Worm (Caenorhabditis elegans) whole organism, L2 larva: ENCODE data around the gene glt-5.
A peak's percentile ranks its signal among the peaks of the same experiment; 100 is the strongest.

Experiments
- C34F6.9 ChIP-seq: fragments of 150-350 bp; optimal IDR thresholded peaks from 2 replicates; lab custom pipeline; 2014; ENCODE audit warnings: missing biosample characterization, missing genetic modification characterization
- F13H6.1 ChIP-seq: sonication (generic microtip); optimal IDR thresholded peaks from 2 replicates; lab custom pipeline; 2016; ENCODE audit warnings: missing genetic modification characterization, missing compliant biosample characterization
- R02D3.7 ChIP-seq: fragments of 150-350 bp; optimal IDR thresholded peaks from 2 replicates; lab custom pipeline; 2014; ENCODE audit warnings: missing biosample characterization, missing genetic modification characterization
- alr-1 ChIP-seq: fragments of 150-350 bp; optimal IDR thresholded peaks from 2 replicates; lab custom pipeline; 2014; ENCODE audit warnings: missing biosample characterization, missing genetic modification characterization
- ama-1 ChIP-seq: fragments of 150-350 bp; optimal IDR thresholded peaks from 2 replicates; lab custom pipeline; 2018; ENCODE audit warnings: inconsistent platforms
- blmp-1 ChIP-seq: sonication (generic microtip); optimal IDR thresholded peaks from 2 replicates; lab custom pipeline; 2017; ENCODE audit warnings: missing genetic modification characterization, mild to moderate bottlenecking, missing compliant biosample characterization, antibody characterized with exemption, moderate library complexity; ENCODE audit not compliant: insufficient read depth
- ceh-82 ChIP-seq: fragments of 150-350 bp; optimal IDR thresholded peaks from 2 replicates; lab custom pipeline; 2014; ENCODE audit warnings: missing biosample characterization, missing genetic modification characterization
- crh-2 ChIP-seq: sonication (generic microtip); optimal IDR thresholded peaks from 2 replicates; lab custom pipeline; 2017; ENCODE audit warnings: missing biosample characterization, missing genetic modification characterization
- dmd-4 ChIP-seq: sonication (generic microtip); optimal IDR thresholded peaks from 2 replicates; lab custom pipeline; 2017; ENCODE audit warnings: missing biosample characterization, missing genetic modification characterization
- elt-1 ChIP-seq: fragments of 150-350 bp; optimal IDR thresholded peaks from 2 replicates; lab custom pipeline; 2014; ENCODE audit warnings: missing biosample characterization, missing genetic modification characterization
- elt-3 ChIP-seq: sonication (generic microtip); optimal IDR thresholded peaks from 2 replicates; lab custom pipeline; 2017; ENCODE audit warnings: missing biosample characterization, missing genetic modification characterization
- fos-1 ChIP-seq: fragments of 150-350 bp; optimal IDR thresholded peaks from 2 replicates; lab custom pipeline; 2014; ENCODE audit warnings: missing biosample characterization, missing genetic modification characterization
- gmeb-1 ChIP-seq: fragments of 150-350 bp; optimal IDR thresholded peaks from 2 replicates; lab custom pipeline; 2014; ENCODE audit warnings: missing biosample characterization, missing genetic modification characterization
- lin-13 ChIP-seq: fragments of 150-350 bp; optimal IDR thresholded peaks from 2 replicates; lab custom pipeline; 2014; ENCODE audit warnings: missing biosample characterization, missing genetic modification reagents, missing genetic modification characterization
- mab-5 ChIP-seq: fragments of 150-350 bp; optimal IDR thresholded peaks from 2 replicates; lab custom pipeline; 2014; ENCODE audit warnings: missing biosample characterization, missing genetic modification characterization
- mbf-1 ChIP-seq: sonication (generic microtip); optimal IDR thresholded peaks from 2 replicates; lab custom pipeline; 2017; ENCODE audit warnings: missing biosample characterization, missing genetic modification characterization
- mdl-1 ChIP-seq, 2 experiments: fragments of 150-350 bp in 1 of 2; sonication (generic microtip) in 1 of 2; optimal IDR thresholded peaks; 2 replicates each; lab custom pipeline; 2017; ENCODE audit warnings: missing biosample characterization in 2 of 2, missing genetic modification characterization in 2 of 2
- nhr-10 ChIP-seq: sonication (generic microtip); optimal IDR thresholded peaks from 2 replicates; lab custom pipeline; 2017; ENCODE audit warnings: missing biosample characterization, missing genetic modification characterization
- nhr-11 ChIP-seq: fragments of 150-350 bp; optimal IDR thresholded peaks from 2 replicates; lab custom pipeline; 2014; ENCODE audit warnings: missing biosample characterization, missing genetic modification characterization
- nhr-129 ChIP-seq: fragments of 150-350 bp; optimal IDR thresholded peaks from 2 replicates; lab custom pipeline; 2014; ENCODE audit warnings: missing biosample characterization, missing genetic modification characterization
- nhr-23 ChIP-seq: fragments of 150-350 bp; optimal IDR thresholded peaks from 2 replicates; lab custom pipeline; 2014; ENCODE audit warnings: missing biosample characterization, missing genetic modification reagents, missing genetic modification characterization
- nhr-237 ChIP-seq: fragments of 150-350 bp; optimal IDR thresholded peaks from 2 replicates; lab custom pipeline; 2014; ENCODE audit warnings: missing biosample characterization, missing genetic modification characterization
- nhr-6 ChIP-seq: fragments of 150-350 bp; optimal IDR thresholded peaks from 2 replicates; lab custom pipeline; 2014; ENCODE audit warnings: missing biosample characterization, missing genetic modification characterization
- peb-1 ChIP-seq: fragments of 150-350 bp; optimal IDR thresholded peaks from 2 replicates; lab custom pipeline; 2014; ENCODE audit warnings: missing biosample characterization, missing genetic modification characterization
- sem-4 ChIP-seq: fragments of 150-350 bp; optimal IDR thresholded peaks from 2 replicates; lab custom pipeline; 2014; ENCODE audit warnings: missing biosample characterization, missing genetic modification reagents, missing genetic modification characterization
- skn-1 ChIP-seq: sonication (generic microtip); optimal IDR thresholded peaks from 2 replicates; lab custom pipeline; 2017; ENCODE audit warnings: missing biosample characterization, missing genetic modification characterization
- sma-3 ChIP-seq: sonication (generic microtip); optimal IDR thresholded peaks from 2 replicates; lab custom pipeline; 2016; ENCODE audit warnings: missing genetic modification reagents, missing genetic modification characterization, missing compliant biosample characterization
- snpc-4 ChIP-seq: fragments of 150-350 bp; optimal IDR thresholded peaks from 2 replicates; lab custom pipeline; 2014; ENCODE audit warnings: missing biosample characterization, missing genetic modification characterization
- unc-39 ChIP-seq: fragments of 150-350 bp; optimal IDR thresholded peaks from 2 replicates; lab custom pipeline; 2014; ENCODE audit warnings: missing biosample characterization, missing genetic modification characterization
- unc-55 ChIP-seq: fragments of 150-350 bp; sonication (generic microtip); optimal IDR thresholded peaks from 3 replicates; lab custom pipeline; 2014; ENCODE audit warnings: missing biosample characterization, missing genetic modification reagents, missing genetic modification characterization
- unc-62 ChIP-seq: fragments of 150-350 bp; optimal IDR thresholded peaks from 2 replicates; lab custom pipeline; 2014; ENCODE audit warnings: missing biosample characterization, missing genetic modification reagents, missing genetic modification characterization
- zag-1 ChIP-seq: fragments of 150-350 bp; optimal IDR thresholded peaks from 2 replicates; lab custom pipeline; 2014; ENCODE audit warnings: missing biosample characterization, missing genetic modification characterization
- ztf-11 ChIP-seq: sonication (generic microtip); optimal IDR thresholded peaks from 2 replicates; lab custom pipeline; 2017; ENCODE audit warnings: missing biosample characterization, missing genetic modification characterization
- ztf-4 ChIP-seq: fragments of 150-350 bp; optimal IDR thresholded peaks from 2 replicates; lab custom pipeline; 2014; ENCODE audit warnings: missing biosample characterization, missing genetic modification characterization

glt-5 gene

DNA sequence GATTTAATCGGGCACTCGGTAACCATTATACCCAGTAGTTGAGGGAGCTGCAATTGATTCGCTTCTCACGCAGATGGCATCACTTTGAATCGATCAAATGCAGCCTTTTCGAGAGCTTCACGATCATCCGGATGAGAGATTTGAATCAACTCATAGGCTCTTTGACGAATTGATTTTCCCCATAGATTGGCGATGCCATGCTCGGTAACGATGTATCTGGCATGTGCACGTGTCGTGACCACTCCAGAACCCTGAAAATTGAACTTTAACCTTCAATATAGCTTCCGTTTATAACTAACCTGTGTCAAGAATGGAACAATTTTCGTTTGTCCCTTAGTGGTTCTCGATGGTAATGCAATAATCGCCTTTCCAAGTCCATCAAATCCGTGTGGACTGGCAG lies 24.5 kb downstream of the glt-5 start:
- TF ChIP-seq nhr-6 (tag; lab: Kevin White, UChicago) (no peak), nhr-237 (tag; lab: Kevin White, UChicago) (no peak), R02D3.7 (tag; lab: Kevin White, UChicago) (no peak), zag-1 (tag; lab: Kevin White, UChicago) (no peak)
- TF ChIP-seq, all 48 proteins: peak for 0

DNA sequence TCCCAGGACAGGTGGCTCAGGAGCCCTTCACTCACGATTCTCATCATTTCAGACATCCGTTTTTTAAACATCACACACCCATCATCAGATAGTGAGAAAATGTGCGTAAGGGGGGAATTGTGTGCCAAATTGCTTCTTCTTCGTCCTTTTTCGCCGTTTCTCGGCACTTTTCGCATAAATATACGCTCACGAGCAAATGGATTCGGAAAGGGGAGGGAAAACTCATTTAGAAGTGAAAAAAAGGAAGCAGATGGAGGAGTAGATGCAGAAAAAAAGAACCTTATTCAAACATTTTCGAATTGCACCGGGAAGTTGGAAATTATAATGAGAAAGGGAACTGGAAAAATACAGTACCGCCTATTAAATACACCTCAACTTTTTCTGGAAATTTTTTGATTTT lies 26.6 kb downstream of the glt-5 start:
- TF ChIP-seq ama-1 (no peak), elt-1 (tag; lab: Kevin White, UChicago) (no peak), unc-62 (GFP tag; lab: Kevin White, UChicago) (no peak), lin-13 (no peak), nhr-10 (tag; lab: Kevin White, UChicago) (no peak), crh-2 (tag; lab: Kevin White, UChicago) (no peak), blmp-1 (no peak), alr-1 (tag; lab: Kevin White, UChicago) (no peak), skn-1 (tag; lab: Kevin White, UChicago) (no peak), sma-3 (GFP tag; lab: Kevin White, UChicago) (no peak), peb-1 (tag; lab: Kevin White, UChicago) (no peak), F13H6.1 (no peak), mab-5 (tag; lab: Kevin White, UChicago) (no peak)

DNA sequence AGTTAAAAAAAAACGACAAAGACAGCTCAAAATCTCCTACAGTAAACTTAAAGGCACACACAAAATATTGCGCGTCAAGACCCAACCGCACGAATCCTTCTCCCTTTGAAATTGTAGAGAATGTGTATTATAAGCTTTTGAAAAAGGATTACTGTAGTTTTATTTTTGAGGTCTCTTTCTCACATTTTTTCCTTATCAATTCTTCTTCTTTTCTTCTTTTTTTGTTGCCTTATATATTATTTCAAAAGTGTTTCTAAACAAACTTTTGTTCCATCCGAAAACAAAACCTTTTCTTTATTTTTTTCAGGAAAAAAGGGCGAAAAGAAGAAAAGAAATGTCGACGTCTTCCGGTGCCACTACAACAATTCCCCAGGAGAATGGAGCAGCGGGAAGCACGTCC lies 28.2 kb downstream of the glt-5 start, which contains the start of gene ZK1320.13:
Gene ZK1320.13, plus strand, starts transcription at position 301 of the 400 bp plus-strand sequence.
- no peak for TF ChIP-seq crh-2 (tag; lab: Kevin White, UChicago)

DNA sequence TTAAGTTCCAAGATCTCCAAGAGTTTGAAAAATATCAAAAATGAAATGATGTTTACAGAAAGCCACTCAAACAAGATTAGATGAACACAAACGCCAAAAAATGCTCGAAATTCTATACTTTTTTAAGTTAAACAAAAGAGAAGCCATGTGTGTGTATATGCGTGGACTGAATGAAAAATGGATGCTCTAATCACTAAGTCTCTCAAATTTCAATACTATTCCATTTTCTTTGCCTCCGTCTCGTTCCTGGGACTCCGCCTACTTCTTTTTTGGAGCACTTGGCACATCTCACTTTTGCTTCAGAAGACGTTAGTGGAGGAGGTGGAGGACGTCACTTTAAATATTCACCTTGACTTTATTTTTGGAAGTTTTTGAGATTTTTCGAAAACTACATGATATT lies 28.8 kb downstream of the glt-5 start:
- no peak for TF ChIP-seq ztf-4 (tag; lab: Kevin White, UChicago)
- no peak for TF ChIP-seq unc-39 (tag; lab: Kevin White, UChicago)
- peak; percentile 34 for TF ChIP-seq C34F6.9
- peak; percentile 65 for TF ChIP-seq unc-55 (GFP tag; lab: Kevin White, UChicago)
- TF ChIP-seq nhr-11 (tag; lab: Kevin White, UChicago): no peak
- TF ChIP-seq, all 48 proteins: peak for 2

DNA sequence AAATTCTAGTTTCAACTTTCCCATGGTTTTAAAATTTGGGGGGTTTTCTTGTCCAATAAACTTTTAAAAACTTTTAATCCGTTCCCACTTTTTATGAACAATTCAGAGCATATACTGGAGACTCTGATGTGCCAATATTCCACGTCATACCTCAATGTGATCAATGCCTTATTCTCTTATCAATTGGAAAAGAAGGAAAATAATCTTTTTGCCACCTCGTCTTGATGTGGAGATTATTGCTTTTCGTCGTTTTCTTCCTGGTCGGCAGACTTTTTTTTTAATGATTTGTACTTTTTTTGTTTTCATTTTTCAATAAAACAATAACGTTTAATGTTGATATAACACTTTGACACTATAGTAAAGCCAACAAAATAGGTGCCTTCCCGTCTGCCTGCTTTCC lies 31.2 kb downstream of the glt-5 start:
- TF ChIP-seq crh-2 (tag; lab: Kevin White, UChicago): peak; percentile 50
- peak; percentile 40 for TF ChIP-seq fos-1
- no peak for TF ChIP-seq sem-4

DNA sequence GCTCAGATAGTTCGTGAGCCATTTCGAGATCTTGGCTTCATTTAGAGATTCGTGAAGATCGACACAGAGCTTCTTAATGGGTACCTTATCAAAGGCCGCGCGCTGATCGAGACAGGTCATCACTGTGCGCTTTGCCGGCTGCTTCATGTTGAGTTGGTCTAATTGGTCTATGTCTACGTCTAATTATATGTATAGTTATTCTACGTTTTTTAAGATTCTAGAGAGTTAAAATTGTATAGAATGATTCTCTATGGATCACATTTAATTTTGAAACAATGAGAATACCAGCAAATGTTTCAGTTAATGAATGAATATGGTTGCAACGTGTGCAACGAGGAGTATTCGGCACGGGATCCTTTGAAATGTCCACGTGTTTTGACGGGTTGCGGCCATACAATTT lies 34.0 kb downstream of the glt-5 start, which contains the start of gene arc-1:
Gene arc-1, plus strand, starts transcription at position 301 of the 400 bp plus-strand sequence.
- no peak for TF ChIP-seq C34F6.9
- no peak for TF ChIP-seq nhr-10 (tag; lab: Kevin White, UChicago)
- TF ChIP-seq mbf-1 (tag; lab: Kevin White, UChicago): no peak
- no peak for TF ChIP-seq dmd-4 (tag; lab: Kevin White, UChicago)
- TF ChIP-seq unc-39 (tag; lab: Kevin White, UChicago): no peak
- TF ChIP-seq ztf-11 (tag; lab: Kevin White, UChicago): no peak
- TF ChIP-seq sem-4: no peak
- no peak for TF ChIP-seq nhr-129 (tag; lab: Kevin White, UChicago)
- no peak for TF ChIP-seq snpc-4
- no peak for TF ChIP-seq mdl-1 (tag; optimal IDR thresholded peaks at IDR 0.05; lab: Kevin White, UChicago)
- no peak for TF ChIP-seq ztf-4 (tag; lab: Kevin White, UChicago)
- TF ChIP-seq mab-5 (tag; lab: Kevin White, UChicago): no peak
- TF ChIP-seq nhr-23 (tag; lab: Kevin White, UChicago): no peak
- TF ChIP-seq R02D3.7 (tag; lab: Kevin White, UChicago): no peak
- no peak for TF ChIP-seq unc-55 (GFP tag; lab: Kevin White, UChicago)
- TF ChIP-seq ama-1: no peak

DNA sequence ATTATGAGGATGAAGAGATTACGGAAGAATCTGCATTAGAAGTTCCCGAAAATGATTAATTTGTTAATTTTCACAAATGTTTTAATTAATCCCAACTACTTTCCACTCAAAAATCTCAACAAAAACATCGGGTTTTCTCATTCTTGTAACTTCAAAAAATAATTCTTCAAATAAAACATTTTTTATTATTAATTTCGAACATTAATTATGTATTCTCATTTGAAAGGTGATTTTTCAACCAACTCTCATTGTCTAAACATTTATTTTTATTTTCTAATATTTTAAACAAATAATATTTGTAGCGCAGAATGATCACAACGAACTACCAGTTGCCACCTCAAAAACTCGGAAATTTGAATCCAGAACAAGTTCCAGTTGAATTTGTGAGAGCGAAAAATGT lies 37.4 kb downstream of the glt-5 start, which contains the start of gene ZK1320.7:
Gene ZK1320.7, plus strand, starts transcription at position 301 of the 400 bp plus-strand sequence.
- TF ChIP-seq mab-5 (tag; lab: Kevin White, UChicago) (no peak), skn-1 (tag; lab: Kevin White, UChicago) (no peak), ztf-11 (tag; lab: Kevin White, UChicago) (no peak), crh-2 (tag; lab: Kevin White, UChicago) (no peak), gmeb-1 (tag; lab: Kevin White, UChicago) (no peak), zag-1 (tag; lab: Kevin White, UChicago) (no peak), fos-1 (no peak), elt-3 (no peak), ceh-82 (tag; lab: Kevin White, UChicago) (no peak), lin-13 (no peak), unc-62 (GFP tag; lab: Kevin White, UChicago) (no peak), nhr-237 (tag; lab: Kevin White, UChicago) (no peak), F13H6.1 (no peak), unc-39 (tag; lab: Kevin White, UChicago) (no peak)
